Worm (Caenorhabditis elegans) whole organism, early embryonic: ENCODE results near the gene srt-16.

Source experiments
- B0310.2 ChIP-seq: sonication (generic microtip); optimal IDR thresholded peaks from 2 replicates; lab custom pipeline; 2016; ENCODE audit warnings: mild to moderate bottlenecking, missing genetic modification characterization, missing compliant biosample characterization
- F13C5.2 ChIP-seq: sonication (generic microtip); optimal IDR thresholded peaks from 2 replicates; lab custom pipeline; 2017; ENCODE audit warnings: mild to moderate bottlenecking, missing genetic modification characterization, inconsistent platforms, missing compliant biosample characterization
- ama-1 ChIP-seq: fragments of 150-350 bp; optimal IDR thresholded peaks from 2 replicates; lab custom pipeline; 2014
- ceh-13 ChIP-seq: fragments of 200-800 bp; sonication (Bioruptor generic); optimal IDR thresholded peaks from 2 replicates; lab custom pipeline; 2018; ENCODE audit warnings: mild to moderate bottlenecking, missing genetic modification characterization, missing compliant biosample characterization
- ceh-36 ChIP-seq: sonication (generic microtip); optimal IDR thresholded peaks from 2 replicates; lab custom pipeline; 2016; ENCODE audit warnings: missing genetic modification characterization, inconsistent platforms, missing compliant biosample characterization
- ets-7 ChIP-seq: sonication (generic microtip); optimal IDR thresholded peaks from 2 replicates; lab custom pipeline; 2016; ENCODE audit warnings: missing genotype, missing genetic modification characterization, missing compliant biosample characterization
- hmg-4 ChIP-seq: fragments of 200-800 bp; sonication (Bioruptor generic); optimal IDR thresholded peaks from 2 replicates; lab custom pipeline; 2018; ENCODE audit warnings: mild to moderate bottlenecking, missing genetic modification characterization, missing compliant biosample characterization
- scrt-1 ChIP-seq: fragments of 200-800 bp; sonication (Bioruptor generic); IDR thresholded peaks from 2 replicates; pipeline ENCODE4 v1.3.6; 2022; ENCODE audit warnings: missing genetic modification characterization, missing compliant biosample characterization
- tbx-37 ChIP-seq: fragments of 200-800 bp; sonication (Bioruptor generic); conservative IDR thresholded peaks from 2 replicates; pipeline ENCODE4 v1.3.6; 2022; ENCODE audit warnings: missing genetic modification reagents, missing genetic modification characterization, missing compliant biosample characterization
- tra-4 ChIP-seq: sonication (generic microtip); optimal IDR thresholded peaks from 2 replicates; lab custom pipeline; 2017; ENCODE audit warnings: missing genetic modification characterization, missing compliant biosample characterization

DNA sequence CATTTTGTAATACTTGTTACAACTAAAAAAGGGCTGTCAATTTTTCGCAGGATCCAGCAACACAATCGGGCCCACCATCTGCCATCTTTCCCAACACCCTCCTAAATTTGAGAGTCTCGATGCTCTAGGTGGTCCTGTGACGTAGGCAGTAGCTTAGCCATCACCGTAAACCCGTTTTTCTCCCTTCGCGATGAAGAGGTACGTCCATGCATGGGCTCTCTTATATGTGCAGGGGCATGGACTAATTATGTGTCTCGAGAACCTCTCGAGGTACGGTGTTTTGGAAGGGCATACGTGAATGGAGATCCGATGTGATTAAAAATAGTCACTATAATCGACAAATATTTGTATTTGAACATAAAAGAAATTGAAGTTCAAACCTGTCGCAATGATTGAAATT is 23.4 kb downstream of the srt-16 start:
- no peak for TF ChIP-seq ceh-36
- TF ChIP-seq F13C5.2 (tag; lab: Kevin White, UChicago), result no peak
- no peak for TF ChIP-seq tra-4 (tag; lab: Kevin White, UChicago)
- no peak for TF ChIP-seq hmg-4 (GFP tag; lab: Kevin White, UChicago)
- TF ChIP-seq ama-1 (lab: Kevin White, UChicago), result no peak
- no peak for TF ChIP-seq ceh-13 (GFP tag; lab: Kevin White, UChicago)
- TF ChIP-seq B0310.2 (tag; lab: Kevin White, UChicago), result no peak
- no peak for TF ChIP-seq scrt-1 (GFP tag; lab: Robert Waterston, UW)
- no peak for TF ChIP-seq ets-7 (tag; lab: Kevin White, UChicago)
- TF ChIP-seq tbx-37 (GFP tag; lab: Robert Waterston, UW), result no peak
